Worm (Caenorhabditis elegans): ENCODE results near the gene elpc-4.

elpc-4 gene

ce11 chrIV:7994715-7995114, 22.1 kb upstream of the elpc-4 start:
- TF ChIP-seq F13H6.1 (tag; optimal IDR thresholded peaks at IDR 0.05) (no peak), unc-55 (GFP tag; optimal IDR thresholded peaks at IDR 0.05) (no peak), elt-3 (tag; optimal IDR thresholded peaks at IDR 0.05) (no peak), ztf-4 (tag; optimal IDR thresholded peaks at IDR 0.05) (no peak), snpc-4 (tag; optimal IDR thresholded peaks at IDR 0.05) (no peak), C34F6.9 (tag; optimal IDR thresholded peaks at IDR 0.05) (no peak), nhr-10 (tag; optimal IDR thresholded peaks at IDR 0.05) (no peak)

ce11 chrIV:8000763-8001162, 16.0 kb upstream of the elpc-4 start:
- no peak for TF ChIP-seq unc-55 (GFP tag; optimal IDR thresholded peaks at IDR 0.05)
- no peak for TF ChIP-seq sma-9 (GFP tag; optimal IDR thresholded peaks at IDR 0.05)
- TF ChIP-seq sma-9 (tag; optimal IDR thresholded peaks at IDR 0.05): no peak
- TF ChIP-seq nhr-25 (tag; optimal IDR thresholded peaks at IDR 0.05): peak; percentile 31
- no peak for TF ChIP-seq Y55F3AM.14 (GFP tag; optimal IDR thresholded peaks at IDR 0.05)
- no peak for TF ChIP-seq mdl-1 (tag; optimal IDR thresholded peaks at IDR 0.05)
- TF ChIP-seq elt-1 (tag; optimal IDR thresholded peaks at IDR 0.05): no peak
- no peak for TF ChIP-seq nhr-23 (tag; optimal IDR thresholded peaks at IDR 0.05)

DNA sequence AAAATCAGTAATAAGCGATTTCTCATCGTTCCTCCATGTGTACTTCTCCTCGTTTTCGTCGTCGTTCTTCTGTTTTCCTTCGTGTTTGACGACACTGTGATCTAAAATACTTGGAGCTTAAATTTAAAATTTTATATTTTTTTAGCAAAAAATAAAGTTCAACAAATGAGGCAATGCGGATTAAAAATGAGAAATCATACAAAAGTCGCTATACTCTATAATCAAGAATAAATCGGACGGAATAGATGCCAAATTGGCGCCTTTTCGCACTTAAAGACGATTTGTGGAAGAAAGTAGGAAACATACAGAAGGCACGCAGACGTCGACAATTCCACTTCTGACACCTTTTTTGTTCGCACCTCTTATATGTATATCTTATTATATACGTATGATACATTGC, 12.8 kb upstream of the elpc-4 start, which contains the start of gene rig-4:
rig-4 (minus strand) TSS at position 101 of the 400 bp plus-strand sequence.
- TF ChIP-seq elt-3 (tag; optimal IDR thresholded peaks at IDR 0.05) (no peak), unc-55 (GFP tag; optimal IDR thresholded peaks at IDR 0.05) (no peak), nhr-6 (tag; optimal IDR thresholded peaks at IDR 0.05) (no peak), mbf-1 (tag; optimal IDR thresholded peaks at IDR 0.05) (no peak), sem-4 (tag; optimal IDR thresholded peaks at IDR 0.05) (no peak), crh-2 (tag; optimal IDR thresholded peaks at IDR 0.05) (no peak), sma-3 (GFP tag; optimal IDR thresholded peaks at IDR 0.05) (no peak), nhr-237 (tag; optimal IDR thresholded peaks at IDR 0.05) (no peak)

- TF ChIP-seq mdl-1 (tag; optimal IDR thresholded peaks at IDR 0.05): no peak
- no peak for TF ChIP-seq peb-1 (tag; optimal IDR thresholded peaks at IDR 0.05)
- TF ChIP-seq fos-1 (tag; optimal IDR thresholded peaks at IDR 0.05): peak; percentile 23
Measured at ce11 chrIV:8005376-8005775, 11.4 kb upstream of the elpc-4 start.

ce11 chrIV:8006161-8006560, 10.6 kb upstream of the elpc-4 start:
- TF ChIP-seq lin-13 (GFP tag; optimal IDR thresholded peaks at IDR 0.05) (no peak), ztf-4 (tag; optimal IDR thresholded peaks at IDR 0.05) (no peak), F13H6.1 (tag; optimal IDR thresholded peaks at IDR 0.05) (no peak), ztf-1 (GFP tag; conservative IDR thresholded peaks at IDR 0.05) (no peak), dmd-4 (tag; optimal IDR thresholded peaks at IDR 0.05) (no peak), sma-3 (GFP tag; optimal IDR thresholded peaks at IDR 0.05) (no peak), egl-27 (tag; optimal IDR thresholded peaks at IDR 0.05) (no peak), ztf-11 (tag; optimal IDR thresholded peaks at IDR 0.05) (no peak), unc-62 (GFP tag; optimal IDR thresholded peaks at IDR 0.05) (no peak), mab-5 (tag; optimal IDR thresholded peaks at IDR 0.05) (no peak)

ce11 chrIV:8007549-8007948, 9.2 kb upstream of the elpc-4 start:
- TF ChIP-seq unc-62 (GFP tag; optimal IDR thresholded peaks at IDR 0.05) (no peak), nhr-77 (tag; optimal IDR thresholded peaks at IDR 0.05) (no peak), sma-3 (GFP tag; optimal IDR thresholded peaks at IDR 0.05) (no peak)

- no peak for TF ChIP-seq skn-1 (tag; optimal IDR thresholded peaks at IDR 0.05)
- TF ChIP-seq lsy-2 (tag; optimal IDR thresholded peaks at IDR 0.05): no peak
- no peak for TF ChIP-seq mab-5 (tag; optimal IDR thresholded peaks at IDR 0.05)
- TF ChIP-seq nhr-129 (tag; optimal IDR thresholded peaks at IDR 0.05): no peak
- no peak for TF ChIP-seq ceh-16 (tag; optimal IDR thresholded peaks at IDR 0.05)
- no peak for TF ChIP-seq alr-1 (tag; optimal IDR thresholded peaks at IDR 0.05)
- TF ChIP-seq zag-1 (tag; optimal IDR thresholded peaks at IDR 0.05): no peak
- TF ChIP-seq ztf-11 (tag; optimal IDR thresholded peaks at IDR 0.05): no peak
- no peak for TF ChIP-seq nhr-6 (tag; optimal IDR thresholded peaks at IDR 0.05)
- no peak for TF ChIP-seq ceh-82 (tag; optimal IDR thresholded peaks at IDR 0.05)
Measured at ce11 chrIV:8008137-8008536, 8.7 kb upstream of the elpc-4 start.
